Fruit fly (Drosophila melanogaster) whole organism, pupa: ENCODE data around the gene CG2124.

Experiments
- CG10348 ChIP-seq: fragments of 200-800 bp; sonication (Bioruptor generic); IDR thresholded peaks from 2 replicates; pipeline ENCODE4 v1.3.6; 2022; ENCODE audit warnings: missing biosample characterization, missing genetic modification characterization
- CG12605 ChIP-seq: fragments of 200-800 bp; sonication (Bioruptor generic); IDR thresholded peaks from 2 replicates; pipeline ENCODE4 v1.3.6; 2022; ENCODE audit warnings: missing biosample characterization, missing genetic modification characterization
- CG13204 ChIP-seq: fragments of 200-800 bp; sonication (Bioruptor generic); optimal IDR thresholded peaks from 2 replicates; lab custom pipeline; 2018; ENCODE audit warnings: missing biosample characterization, mild to moderate bottlenecking, missing genetic modification characterization, moderate library complexity
- CG14655 ChIP-seq: fragments of 200-800 bp; sonication (Bioruptor generic); optimal IDR thresholded peaks from 3 replicates; lab custom pipeline; 2017; ENCODE audit warnings: mild to moderate bottlenecking, missing biosample characterization, missing genetic modification reagents, missing genetic modification characterization
- CG15710 ChIP-seq: fragments of 200-800 bp; sonication (Bioruptor generic); optimal IDR thresholded peaks from 2 replicates; lab custom pipeline; 2018; ENCODE audit warnings: missing biosample characterization, mild to moderate bottlenecking, missing genetic modification characterization, moderate library complexity
- CG17806 ChIP-seq: fragments of 200-800 bp; sonication (Bioruptor generic); optimal IDR thresholded peaks from 2 replicates; lab custom pipeline; 2018; ENCODE audit warnings: missing biosample characterization, mild to moderate bottlenecking, missing genetic modification characterization, moderate library complexity
- CG32121 ChIP-seq: fragments of 200-800 bp; sonication (Bioruptor generic); IDR thresholded peaks from 2 replicates; pipeline ENCODE4 v1.3.6; 2022; ENCODE audit warnings: missing biosample characterization, missing genetic modification characterization
- CG34367 ChIP-seq: fragments of 200-800 bp; sonication (Bioruptor generic); optimal IDR thresholded peaks from 2 replicates; lab custom pipeline; 2018; ENCODE audit warnings: missing biosample characterization, mild to moderate bottlenecking, missing genetic modification characterization
- CG4496 ChIP-seq: fragments of 200-800 bp; sonication (Bioruptor generic); IDR thresholded peaks from 3 replicates; pipeline ENCODE4 v1.3.6; 2022; ENCODE audit warnings: missing biosample characterization, missing genetic modification characterization
- CG8159 ChIP-seq: fragments of 200-800 bp; sonication (Bioruptor generic); optimal IDR thresholded peaks from 3 replicates; lab custom pipeline; 2018; ENCODE audit warnings: missing biosample characterization, mild to moderate bottlenecking, missing genetic modification characterization, moderate library complexity
- CG8301 ChIP-seq: fragments of 200-800 bp; sonication (Bioruptor generic); optimal IDR thresholded peaks from 2 replicates; lab custom pipeline; 2018; ENCODE audit warnings: missing biosample characterization, mild to moderate bottlenecking, missing genetic modification characterization
- CG9948 ChIP-seq: fragments of 200-800 bp; sonication (Bioruptor generic); optimal IDR thresholded peaks from 2 replicates; lab custom pipeline; 2018; ENCODE audit warnings: missing biosample characterization, mild to moderate bottlenecking, missing genetic modification characterization, moderate library complexity
- D1 ChIP-seq: fragments of 200-800 bp; sonication (Bioruptor generic); optimal IDR thresholded peaks from 2 replicates; lab custom pipeline; 2018; ENCODE audit warnings: missing biosample characterization, mild to moderate bottlenecking, missing genetic modification characterization, moderate library complexity
- EcR ChIP-seq: fragments of 200-800 bp; sonication (Bioruptor generic); optimal IDR thresholded peaks from 3 replicates; lab custom pipeline; 2019; ENCODE audit warnings: missing biosample characterization, missing genetic modification characterization, mild to moderate bottlenecking, moderate library complexity, missing genetic modification reagents
- Ets98B ChIP-seq: fragments of 200-800 bp; sonication (Bioruptor generic); IDR thresholded peaks from 2 replicates; pipeline ENCODE4 v1.3.6; 2022; ENCODE audit warnings: missing biosample characterization, missing genetic modification characterization
- Pif1A ChIP-seq: fragments of 200-800 bp; sonication (Bioruptor generic); optimal IDR thresholded peaks from 3 replicates; lab custom pipeline; 2016; ENCODE audit warnings: missing biosample characterization, missing genetic modification characterization
- Pif1B ChIP-seq: fragments of 200-800 bp; sonication (Bioruptor generic); optimal IDR thresholded peaks from 3 replicates; lab custom pipeline; 2016; ENCODE audit warnings: missing biosample characterization, missing genetic modification characterization
- Snoo ChIP-seq: fragments of 200-800 bp; sonication (Bioruptor generic); optimal IDR thresholded peaks from 3 replicates; lab custom pipeline; 2017; ENCODE audit warnings: missing biosample characterization, mild to moderate bottlenecking, missing genetic modification characterization, inconsistent platforms
- fd96Ca ChIP-seq: fragments of 200-800 bp; sonication (Bioruptor generic); IDR thresholded peaks from 3 replicates; pipeline ENCODE4 v1.3.6; 2022; ENCODE audit warnings: missing biosample characterization, missing genetic modification characterization
- gl ChIP-seq: fragments of 200-800 bp; sonication (Bioruptor generic); optimal IDR thresholded peaks from 2 replicates; lab custom pipeline; 2018; ENCODE audit warnings: missing biosample characterization, mild to moderate bottlenecking, missing genetic modification characterization
- rn ChIP-seq: fragments of 200-800 bp; sonication (Bioruptor generic); IDR thresholded peaks from 2 replicates; pipeline ENCODE4 v1.3.6; 2022; ENCODE audit warnings: missing biosample characterization, missing genetic modification characterization

The CG2124 gene

DNA sequence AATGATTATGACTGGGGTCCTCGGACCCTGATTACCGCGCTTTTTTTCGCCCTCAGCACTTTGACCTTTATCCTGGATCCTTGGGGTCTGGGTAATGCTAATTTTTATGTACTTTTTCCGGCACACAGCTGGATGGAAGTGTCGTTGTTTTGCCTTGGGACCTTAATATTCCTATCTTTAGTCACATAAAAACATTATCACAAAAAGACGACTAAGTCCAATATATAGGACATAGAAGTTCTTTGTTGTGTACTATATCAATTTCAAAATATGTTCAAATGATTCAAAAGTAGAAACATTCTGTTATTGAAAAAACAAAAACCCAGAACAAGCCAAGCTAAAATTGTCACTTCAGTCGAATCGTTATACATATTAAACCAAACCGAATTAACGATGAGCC, 7.1 kb upstream of the CG2124 start, which contains the start of gene Rab9D:
TSS of gene Rab9D (plus strand) at position 301 of the 400 bp plus-strand sequence.
- no peak for TF ChIP-seq Pif1A (GFP tag; lab: Kevin White, UChicago)
- no peak for TF ChIP-seq CG34367 (tag; lab: Kevin White, UChicago)
- no peak for TF ChIP-seq CG12605 (GFP tag; lab: Robert Waterston, UW)
- TF ChIP-seq CG32121 (GFP tag; lab: Robert Waterston, UW), result no peak
- TF ChIP-seq Snoo (tag; lab: Kevin White, UChicago), result no peak
- TF ChIP-seq CG4496 (GFP tag; lab: Robert Waterston, UW), result no peak
- no peak for TF ChIP-seq D1 (tag; lab: Kevin White, UChicago)
- no peak for TF ChIP-seq EcR (GFP tag; lab: Kevin White, UChicago)
- no peak for TF ChIP-seq CG15710 (tag; lab: Kevin White, UChicago)
- TF ChIP-seq Ets98B, result no peak
- TF ChIP-seq CG13204, result no peak
- no peak for TF ChIP-seq CG17806
- no peak for TF ChIP-seq Pif1B (GFP tag; lab: Kevin White, UChicago)
- no peak for TF ChIP-seq CG9948 (tag; lab: Kevin White, UChicago)
- no peak for TF ChIP-seq rn (GFP tag; lab: Robert Waterston, UW)
- no peak for TF ChIP-seq fd96Ca (GFP tag; lab: Robert Waterston, UW)

DNA sequence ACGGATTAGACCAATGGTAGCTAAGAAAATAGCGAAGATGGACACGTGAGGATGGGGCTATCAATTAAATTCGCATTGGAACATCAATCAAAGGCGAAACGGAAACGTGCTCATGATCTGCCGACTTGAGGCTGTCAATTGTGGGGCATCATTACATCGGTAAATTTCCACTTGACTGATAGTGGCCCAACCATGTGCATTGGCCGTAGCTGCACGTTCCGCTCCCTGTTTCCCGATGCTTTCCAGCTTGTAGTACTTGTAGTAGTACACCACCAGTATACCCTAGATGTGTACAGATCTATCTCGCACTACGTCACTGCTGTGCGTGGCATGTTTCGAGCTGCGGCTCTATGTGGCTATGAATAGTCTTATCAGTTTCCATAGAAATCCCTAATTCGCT, 3.4 kb downstream of the CG2124 start:
- no peak for TF ChIP-seq CG4496 (GFP tag; lab: Robert Waterston, UW)
- TF ChIP-seq Pif1B (GFP tag; lab: Kevin White, UChicago), result no peak
- no peak for TF ChIP-seq CG34367 (tag; lab: Kevin White, UChicago)
- no peak for TF ChIP-seq CG8159
- no peak for TF ChIP-seq gl
- TF ChIP-seq CG14655, result no peak
- no peak for TF ChIP-seq CG8301 (tag; lab: Kevin White, UChicago)
- no peak for TF ChIP-seq Pif1A (GFP tag; lab: Kevin White, UChicago)
- no peak for TF ChIP-seq EcR (GFP tag; lab: Kevin White, UChicago)
- no peak for TF ChIP-seq CG32121 (GFP tag; lab: Robert Waterston, UW)
- no peak for TF ChIP-seq Ets98B
- no peak for TF ChIP-seq CG10348 (GFP tag; lab: Robert Waterston, UW)
- no peak for TF ChIP-seq CG15710 (tag; lab: Kevin White, UChicago)
- no peak for TF ChIP-seq CG9948 (tag; lab: Kevin White, UChicago)
- TF ChIP-seq rn (GFP tag; lab: Robert Waterston, UW), result no peak

DNA sequence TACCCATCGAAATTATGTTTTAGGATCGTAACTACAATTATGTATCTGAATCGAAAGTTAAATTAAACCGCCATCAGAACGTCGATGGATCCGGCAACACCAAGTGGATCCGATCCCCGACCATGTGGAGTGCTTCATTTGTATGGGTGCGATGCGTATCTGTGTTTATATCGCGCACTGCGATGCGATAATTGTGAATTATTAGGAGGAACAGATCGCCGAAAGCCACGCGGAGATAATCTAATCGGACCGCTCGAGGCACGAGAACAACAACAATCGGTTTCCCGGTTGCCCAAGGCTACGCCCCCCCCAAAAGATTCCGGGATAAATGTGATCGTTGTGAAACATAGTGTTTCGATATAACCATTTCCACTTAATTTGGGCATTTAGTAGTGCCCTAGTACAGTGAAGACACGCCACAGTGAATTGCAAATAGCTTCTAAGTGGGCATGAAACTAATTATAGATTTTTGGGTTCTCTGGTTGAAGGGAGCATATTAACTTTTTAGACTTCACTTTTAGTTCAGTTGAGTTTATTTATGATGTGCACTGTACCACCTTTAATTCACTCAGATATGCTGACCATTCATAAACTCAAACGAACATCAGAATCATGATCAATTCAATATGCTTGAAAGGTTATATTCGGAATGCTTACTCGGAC, 4.5 kb downstream of the CG2124 start:
- no peak for TF ChIP-seq CG17806
- peak; percentile 41; the same call in 1 of the 2 replicates for TF ChIP-seq Ets98B
- TF ChIP-seq fd96Ca (GFP tag; lab: Robert Waterston, UW), result peak; percentile 24; the same call in 2 of the 3 replicates
- TF ChIP-seq Snoo (tag; lab: Kevin White, UChicago), result no peak

DNA sequence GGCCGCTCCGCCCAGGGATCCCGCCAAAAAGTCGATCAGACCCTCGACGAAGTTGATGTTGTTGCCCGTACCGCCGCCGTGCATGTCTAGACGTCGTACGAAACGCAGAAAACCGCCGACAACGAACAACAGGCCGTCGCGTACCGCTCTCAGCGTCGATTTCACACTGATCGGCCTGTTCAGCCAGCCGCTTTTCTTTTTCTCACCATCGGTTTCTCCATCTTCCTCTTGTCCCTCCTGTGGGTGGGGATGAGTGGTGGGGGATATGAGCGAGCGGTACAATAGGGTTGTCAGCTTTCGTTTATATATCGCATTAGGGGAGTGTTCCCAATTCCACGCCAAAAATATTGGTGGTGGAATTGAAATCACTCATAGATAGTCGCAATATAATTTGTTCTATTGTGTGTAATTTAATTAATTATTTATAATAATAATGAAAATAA, 5.6 kb downstream of the CG2124 start:
- peak; percentile 25 for TF ChIP-seq CG15710 (tag; lab: Kevin White, UChicago)
- no peak for TF ChIP-seq CG12605 (GFP tag; lab: Robert Waterston, UW)
- TF ChIP-seq CG13204, result peak; percentile 98
- peak; percentile 43 for TF ChIP-seq CG8159
- TF ChIP-seq CG9948 (tag; lab: Kevin White, UChicago), result no peak
- peak; percentile 7; the same call in 1 of the 2 replicates for TF ChIP-seq Ets98B
- no peak for TF ChIP-seq Pif1A (GFP tag; lab: Kevin White, UChicago)

DNA sequence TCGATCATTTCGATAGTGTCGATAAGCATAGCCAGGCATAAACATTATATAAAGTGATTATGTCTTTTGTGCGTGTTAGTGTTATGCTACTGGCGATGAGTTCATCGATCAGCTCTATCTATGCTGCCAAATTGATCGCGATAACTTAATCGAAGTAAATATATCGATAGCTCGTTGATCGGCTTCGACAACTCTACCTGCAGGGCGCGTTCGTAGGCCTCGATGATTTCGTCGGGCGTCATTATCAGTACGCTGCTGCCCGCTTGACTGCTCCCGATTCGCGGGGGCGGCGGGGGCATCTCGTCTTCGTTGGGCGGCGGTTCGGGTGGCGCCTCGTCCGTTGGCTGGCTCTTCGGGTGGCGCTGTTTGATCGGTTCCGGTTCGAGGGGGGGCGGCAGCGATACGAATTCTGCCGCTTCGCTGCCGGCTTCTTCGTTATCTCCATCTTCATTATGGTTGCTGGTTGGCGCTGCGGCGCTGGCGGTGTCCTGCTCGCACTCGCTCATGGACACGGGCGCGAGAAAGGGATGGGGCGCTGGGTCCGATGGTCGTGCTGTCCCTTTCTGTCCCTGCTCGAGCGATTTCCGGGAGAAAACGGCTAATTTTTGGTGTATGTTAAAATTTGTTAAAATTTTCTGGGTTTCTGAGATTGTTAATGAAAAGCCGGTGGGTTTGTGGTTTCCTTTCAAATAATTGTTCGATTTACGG, 6.3 kb downstream of the CG2124 start, which contains the start of gene CG1628:
TSS of gene CG1628 (minus strand) at position 658 of the 708 bp plus-strand sequence.
- TF ChIP-seq CG15710 (tag; lab: Kevin White, UChicago) (no peak), CG4496 (GFP tag; lab: Robert Waterston, UW) (peak; percentile 76), Ets98B (peak; percentile 36; the same call in 1 of the 2 replicates), CG12605 (GFP tag; lab: Robert Waterston, UW) (0 out of 2 replicates have a peak, but pooled peaks have one; percentile 21), CG8301 (tag; lab: Kevin White, UChicago) (no peak), CG13204 (peak; percentile 97), fd96Ca (GFP tag; lab: Robert Waterston, UW) (0 out of 3 replicates have a peak, but pooled peaks have one; percentile 44), D1 (tag; lab: Kevin White, UChicago) (no peak), Pif1A (GFP tag; lab: Kevin White, UChicago) (no peak)
- TF ChIP-seq, all 21 proteins: peak for 5

DNA sequence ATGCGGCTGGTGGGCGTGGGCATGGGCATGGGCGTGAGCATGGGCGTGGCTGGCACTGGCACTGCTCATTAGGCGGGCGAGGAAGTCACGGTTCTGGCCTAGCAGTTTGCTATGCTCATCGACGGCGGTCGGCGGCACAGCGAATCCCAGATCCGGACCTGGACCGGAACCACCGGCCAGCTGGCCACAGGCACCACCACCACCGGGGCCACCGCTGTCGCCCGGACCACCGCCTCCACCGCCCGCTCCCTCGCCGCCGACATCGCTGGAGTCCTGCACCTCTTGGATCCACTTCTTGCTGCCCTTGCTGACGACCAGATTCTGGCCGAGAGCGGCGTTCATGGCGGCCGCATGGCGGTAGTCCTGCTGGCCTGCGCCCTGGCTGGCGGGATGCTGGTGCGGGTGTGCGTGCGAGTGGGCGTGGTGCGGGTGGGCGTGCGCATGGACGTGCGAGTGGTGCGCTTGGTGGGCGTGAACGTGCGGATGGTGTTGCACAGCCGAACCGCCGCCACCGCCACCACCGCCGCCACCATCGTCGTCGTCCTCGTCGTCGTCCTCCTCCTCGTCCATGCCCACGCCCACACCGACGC, 11.1 kb downstream of the CG2124 start:
- TF ChIP-seq CG10348 (GFP tag; lab: Robert Waterston, UW), result no peak
